Worm (Caenorhabditis elegans) whole organism, L1 larva: Measurements from ENCODE around the gene ceh-88.
A peak's percentile ranks its signal among the peaks of the same experiment; 100 is the strongest.
"Not testable (repeated sequence)": the region's sequence is repeated elsewhere in the genome, so short reads cannot be mapped to it uniquely, and the experiment has no call there.

Experiments
- C16A3.4 ChIP-seq: fragments of 150-350 bp; optimal IDR thresholded peaks from 2 replicates; lab custom pipeline; 2014; ENCODE audit warnings: missing biosample characterization, missing genetic modification characterization
- C34B4.2 ChIP-seq: sonication (generic microtip); optimal IDR thresholded peaks from 2 replicates; lab custom pipeline; 2017; ENCODE audit warnings: mild to moderate bottlenecking, missing genetic modification characterization, missing compliant biosample characterization
- aha-1 ChIP-seq: fragments of 150-350 bp; optimal IDR thresholded peaks from 2 replicates; lab custom pipeline; 2014; ENCODE audit warnings: missing biosample characterization, missing genetic modification characterization
- alr-1 ChIP-seq: fragments of 200-800 bp; sonication (Bioruptor generic); optimal IDR thresholded peaks from 2 replicates; lab custom pipeline; 2018; ENCODE audit warnings: borderline replicate concordance, mild to moderate bottlenecking, missing genetic modification characterization, missing compliant biosample characterization
- ama-1 ChIP-seq: fragments of 150-350 bp; optimal IDR thresholded peaks from 2 replicates; lab custom pipeline; 2014
- ceh-63 ChIP-seq: fragments of 200-800 bp; sonication (Bioruptor generic); optimal IDR thresholded peaks from 2 replicates; lab custom pipeline; 2018; ENCODE audit warnings: mild to moderate bottlenecking, missing genetic modification characterization, missing compliant biosample characterization
- ceh-8 ChIP-seq: fragments of 200-800 bp; sonication (Bioruptor generic); optimal IDR thresholded peaks from 2 replicates; lab custom pipeline; 2018; ENCODE audit warnings: mild to moderate bottlenecking, missing genetic modification characterization, moderate library complexity, missing compliant biosample characterization
- ceh-90 ChIP-seq: sonication (generic microtip); optimal IDR thresholded peaks from 2 replicates; lab custom pipeline; 2016; ENCODE audit warnings: missing genetic modification characterization, missing compliant biosample characterization
- ces-1 ChIP-seq: fragments of 150-350 bp; optimal IDR thresholded peaks from 2 replicates; lab custom pipeline; 2014; ENCODE audit warnings: missing biosample characterization, missing genetic modification reagents, missing genetic modification characterization
- dpl-1 ChIP-seq, 3 experiments: fragments of 150-350 bp in 2 of 3; sonication (generic microtip) in 1 of 3; optimal IDR thresholded peaks; 2 replicates each; lab custom pipeline; 2014 to 2017; ENCODE audit warnings: missing biosample characterization in 3 of 3, missing genetic modification characterization in 3 of 3, missing genetic modification reagents in 3 of 3
- dsc-1 ChIP-seq: sonication (generic microtip); optimal IDR thresholded peaks from 2 replicates; lab custom pipeline; 2016; ENCODE audit warnings: mild to moderate bottlenecking, missing genetic modification characterization, missing compliant biosample characterization
- efl-1 ChIP-seq, 4 experiments: fragments of 150-350 bp; optimal IDR thresholded peaks in 3 of 4; peaks in 1 of 4; 1 replicate in 1 of 4; 2 replicates in 3 of 4; lab custom pipeline; 2014; ENCODE audit warnings: missing biosample characterization in 2 of 4, missing genetic modification characterization in 2 of 4, missing genetic modification reagents in 2 of 4
- efl-3 ChIP-seq: fragments of 200-800 bp; sonication (Bioruptor generic); optimal IDR thresholded peaks from 2 replicates; lab custom pipeline; 2018; ENCODE audit warnings: mild to moderate bottlenecking, missing genetic modification characterization, missing compliant biosample characterization
- egl-27 ChIP-seq, 2 experiments: fragments of 150-350 bp in 1 of 2; sonication (generic microtip); optimal IDR thresholded peaks; 3 replicates each; lab custom pipeline; 2017 to 2018; ENCODE audit warnings: missing biosample characterization in 2 of 2, missing genetic modification characterization in 2 of 2, missing genetic modification reagents in 2 of 2
- elt-2 ChIP-seq: sonication (generic microtip); optimal IDR thresholded peaks from 2 replicates; lab custom pipeline; 2016; ENCODE audit warnings: missing genetic modification characterization, mild to moderate bottlenecking, inconsistent platforms, missing compliant biosample characterization, missing genetic modification reagents
- fkh-8 ChIP-seq: sonication (generic microtip); optimal IDR thresholded peaks from 2 replicates; lab custom pipeline; 2016; ENCODE audit warnings: mild to moderate bottlenecking, missing genetic modification characterization, missing compliant biosample characterization
- hpl-2 ChIP-seq: fragments of 150-350 bp; optimal IDR thresholded peaks from 2 replicates; lab custom pipeline; 2014; ENCODE audit warnings: missing biosample characterization, missing genetic modification reagents, missing genetic modification characterization
- irx-1 ChIP-seq: sonication (generic microtip); optimal IDR thresholded peaks from 2 replicates; lab custom pipeline; 2016; ENCODE audit warnings: missing genetic modification characterization, missing compliant biosample characterization
- isw-1 ChIP-seq: fragments of 200-800 bp; sonication (Bioruptor generic); IDR thresholded peaks from 2 replicates; pipeline ENCODE4 v1.3.6; 2022; ENCODE audit warnings: missing genetic modification characterization, missing compliant biosample characterization
- jun-1 ChIP-seq: fragments of 150-350 bp; optimal IDR thresholded peaks from 2 replicates; lab custom pipeline; 2014; ENCODE audit warnings: missing biosample characterization, missing genetic modification reagents, missing genetic modification characterization
- lin-13 ChIP-seq: fragments of 150-350 bp; optimal IDR thresholded peaks from 2 replicates; lab custom pipeline; 2014; ENCODE audit warnings: missing biosample characterization, missing genetic modification reagents, missing genetic modification characterization
- lin-35 ChIP-seq, 2 experiments: fragments of 150-350 bp; optimal IDR thresholded peaks; 2 replicates each; lab custom pipeline; 2014; ENCODE audit warnings: missing biosample characterization in 2 of 2, missing genetic modification characterization in 2 of 2, missing genetic modification reagents in 2 of 2
- lir-3 ChIP-seq: sonication (generic microtip); optimal IDR thresholded peaks from 2 replicates; lab custom pipeline; 2016; ENCODE audit warnings: mild to moderate bottlenecking, missing genetic modification characterization, moderate library complexity, missing compliant biosample characterization; ENCODE audit not compliant: poor library complexity
- mab-9 ChIP-seq: fragments of 200-800 bp; sonication (Bioruptor generic); IDR thresholded peaks from 2 replicates; pipeline ENCODE4 v1.3.6; 2022; ENCODE audit warnings: missing genetic modification reagents, missing genetic modification characterization, missing compliant biosample characterization
- nhr-20 ChIP-seq: sonication (generic microtip); optimal IDR thresholded peaks from 2 replicates; lab custom pipeline; 2016; ENCODE audit warnings: mild to moderate bottlenecking, missing genetic modification characterization, missing compliant biosample characterization
- nhr-237 ChIP-seq: fragments of 150-350 bp; optimal IDR thresholded peaks from 2 replicates; lab custom pipeline; 2014; ENCODE audit warnings: missing biosample characterization, missing genetic modification characterization
- nhr-47 ChIP-seq: sonication (generic microtip); optimal IDR thresholded peaks from 2 replicates; lab custom pipeline; 2016; ENCODE audit warnings: mild to moderate bottlenecking, missing genetic modification characterization, moderate library complexity, missing compliant biosample characterization
- nhr-90 ChIP-seq: sonication (generic microtip); optimal IDR thresholded peaks from 2 replicates; lab custom pipeline; 2016; ENCODE audit warnings: mild to moderate bottlenecking, missing genetic modification characterization, missing compliant biosample characterization; ENCODE audit not compliant: poor library complexity
- pag-3 ChIP-seq: sonication (generic microtip); optimal IDR thresholded peaks from 2 replicates; lab custom pipeline; 2017; ENCODE audit warnings: missing genetic modification characterization, mild to moderate bottlenecking, missing compliant biosample characterization, antibody characterized with exemption, borderline replicate concordance; ENCODE audit not compliant: insufficient read depth
- sox-4 ChIP-seq: sonication (generic microtip); optimal IDR thresholded peaks from 2 replicates; lab custom pipeline; 2016; ENCODE audit warnings: missing genetic modification characterization, missing compliant biosample characterization
- sup-37 ChIP-seq: fragments of 200-800 bp; sonication (Bioruptor generic); optimal IDR thresholded peaks from 2 replicates; lab custom pipeline; 2018; ENCODE audit warnings: mild to moderate bottlenecking, missing genetic modification characterization, missing compliant biosample characterization
- swsn-7 ChIP-seq: sonication (generic microtip); optimal IDR thresholded peaks from 2 replicates; lab custom pipeline; 2016; ENCODE audit warnings: missing genetic modification characterization, missing compliant biosample characterization
- tbx-2 ChIP-seq: sonication (generic microtip); optimal IDR thresholded peaks from 2 replicates; lab custom pipeline; 2016; ENCODE audit warnings: missing genetic modification characterization, missing compliant biosample characterization
- tlp-1 ChIP-seq: fragments of 150-350 bp; optimal IDR thresholded peaks from 2 replicates; lab custom pipeline; 2014; ENCODE audit warnings: missing biosample characterization, missing genetic modification characterization
- unc-86 ChIP-seq: sonication (generic microtip); optimal IDR thresholded peaks from 2 replicates; lab custom pipeline; 2016; ENCODE audit warnings: missing genetic modification characterization, missing compliant biosample characterization
- unc-98 ChIP-seq: fragments of 200-800 bp; sonication (Bioruptor generic); IDR thresholded peaks from 2 replicates; pipeline ENCODE4 v1.3.6; 2022; ENCODE audit warnings: missing genetic modification characterization, missing compliant biosample characterization
- vab-15 ChIP-seq: sonication (generic microtip); optimal IDR thresholded peaks from 2 replicates; lab custom pipeline; 2017; ENCODE audit warnings: missing genotype, mild to moderate bottlenecking, missing genetic modification characterization, missing compliant biosample characterization
- xbp-1 ChIP-seq: sonication (generic microtip); optimal IDR thresholded peaks from 2 replicates; lab custom pipeline; 2016; ENCODE audit warnings: missing genetic modification characterization, missing compliant biosample characterization

The ceh-88 gene

ce11 chrIV:17293068-17293467, 35.9 kb upstream of the ceh-88 start:
- TF ChIP-seq lir-3, result no peak
- no peak for TF ChIP-seq xbp-1 (tag; lab: Kevin White, UChicago)
- TF ChIP-seq elt-2, result peak; percentile 41
- TF ChIP-seq, all 84 proteins: peak for 1

DNA sequence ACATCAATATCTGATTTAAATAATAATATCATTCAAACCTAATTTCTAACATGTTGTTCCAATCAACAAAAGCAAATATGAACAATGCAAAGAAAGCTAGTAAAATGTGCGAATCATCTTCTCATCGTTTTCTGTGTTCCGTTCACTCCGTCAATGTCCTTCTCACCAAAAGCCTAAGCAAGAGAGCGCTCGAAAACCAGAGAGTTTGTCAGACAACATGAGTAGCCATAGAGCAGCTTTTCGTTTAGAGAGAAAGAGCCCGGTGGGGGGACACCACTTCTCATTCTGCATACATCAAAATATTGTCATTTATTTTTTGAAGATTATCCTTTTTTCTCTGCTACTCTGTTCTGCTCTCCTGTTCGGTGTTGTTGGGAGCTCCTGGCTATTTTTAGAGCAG, 35.3 kb upstream of the ceh-88 start:
- TF ChIP-seq ceh-63 (GFP tag; lab: Kevin White, UChicago) (no peak), tbx-2 (no peak), dsc-1 (peak; percentile 62), tlp-1 (tag; lab: Kevin White, UChicago) (no peak), lin-35 (GFP tag; optimal IDR thresholded peaks at IDR 0.05; lab: Kevin White, UChicago) (peak in 1 of 2 experiments; percentile 36), ces-1 (GFP tag; lab: Kevin White, UChicago) (no peak), dpl-1 (GFP tag; optimal IDR thresholded peaks at IDR 0.05; lab: Kevin White, UChicago) (peak in 1 of 3 experiments; percentile 27), fkh-8 (tag; lab: Kevin White, UChicago) (peak; percentile 27), efl-1 (optimal IDR thresholded peaks at IDR 0.05; lab: Kevin White, UChicago) (no peak), efl-1 (GFP tag; optimal IDR thresholded peaks at IDR 0.05 in 1 of 2; lab: Kevin White, UChicago) (peak in 1 of 2 experiments; percentile 77), nhr-47 (tag; lab: Kevin White, UChicago) (peak; percentile 11), ceh-8 (no peak)

DNA sequence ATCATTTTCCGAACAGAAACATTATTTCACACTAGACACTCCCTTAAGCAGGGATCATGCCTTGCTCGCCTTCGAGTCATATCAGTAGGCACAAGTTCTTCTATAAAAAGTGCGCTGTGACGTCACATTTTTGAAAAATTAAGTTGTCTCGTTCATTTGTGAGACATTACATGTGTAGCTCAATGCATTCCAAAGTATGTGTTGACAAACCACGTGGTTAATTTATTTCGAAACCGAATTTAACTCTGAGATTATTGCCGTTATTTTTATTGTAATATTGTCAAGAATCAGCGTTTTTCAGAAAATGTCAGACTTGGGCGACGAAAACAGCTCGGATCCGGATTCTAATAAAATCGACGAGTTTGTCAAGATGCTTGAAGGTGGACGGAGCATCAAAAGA, 34.5 kb upstream of the ceh-88 start, which contains the start of gene T28F3.5:
T28F3.5 (plus strand) TSS at position 301 of the 400 bp plus-strand sequence.
- no peak for TF ChIP-seq efl-1 (optimal IDR thresholded peaks at IDR 0.05; lab: Kevin White, UChicago)
- TF ChIP-seq efl-1 (GFP tag; optimal IDR thresholded peaks at IDR 0.05 in 1 of 2; lab: Kevin White, UChicago), result peak in 1 of 2 experiments; percentile 84
- TF ChIP-seq aha-1 (tag; lab: Kevin White, UChicago), result no peak

- no peak for TF ChIP-seq C16A3.4 (tag; lab: Kevin White, UChicago)
- peak; percentile 29 for TF ChIP-seq fkh-8 (tag; lab: Kevin White, UChicago)
- TF ChIP-seq ceh-90 (tag; lab: Kevin White, UChicago), result no peak
These were observed 27.1 kb upstream of the ceh-88 start, which contains the start of gene ifta-2 for ce11 chrIV:17301933-17302332. Gene ifta-2, minus strand, starts transcription at chrIV:17302033.

ce11 chrIV:17307223-17307622, 21.8 kb upstream of the ceh-88 start, which contains the start of gene T28F3.8:
Gene T28F3.8, minus strand, starts transcription at chrIV:17307323.
- TF ChIP-seq egl-27 (tag; optimal IDR thresholded peaks at IDR 0.05; lab: Kevin White, UChicago); nhr-90 (tag; lab: Kevin White, UChicago); swsn-7 (tag; lab: Kevin White, UChicago): not testable (repeated sequence)

ce11 chrIV:17308211-17308610, 20.8 kb upstream of the ceh-88 start, which contains the start of gene T28F3.9:
Gene T28F3.9, plus strand, starts transcription at chrIV:17308511.
- no peak for TF ChIP-seq unc-86 (tag; lab: Kevin White, UChicago)
- no peak for TF ChIP-seq efl-1 (optimal IDR thresholded peaks at IDR 0.05; lab: Kevin White, UChicago)
- TF ChIP-seq efl-1 (GFP tag; optimal IDR thresholded peaks at IDR 0.05 in 1 of 2; lab: Kevin White, UChicago), result peak in 1 of 2 experiments; percentile 35
- no peak for TF ChIP-seq nhr-20 (tag; lab: Kevin White, UChicago)
- TF ChIP-seq hpl-2 (GFP tag; lab: Kevin White, UChicago), result no peak
- no peak for TF ChIP-seq sup-37
- no peak for TF ChIP-seq jun-1 (tag; lab: Kevin White, UChicago)

ce11 chrIV:17311842-17312241, 17.1 kb upstream of the ceh-88 start, which contains the start of gene snf-9:
Gene snf-9, plus strand, starts transcription at chrIV:17312142.
- TF ChIP-seq nhr-237 (tag; lab: Kevin White, UChicago), result no peak
- no peak for TF ChIP-seq C34B4.2
- no peak for TF ChIP-seq irx-1
- TF ChIP-seq elt-2, result no peak
- no peak for TF ChIP-seq vab-15
- no peak for TF ChIP-seq mab-9 (GFP tag; lab: Robert Waterston, UW)
- TF ChIP-seq nhr-20 (tag; lab: Kevin White, UChicago), result no peak
- no peak for TF ChIP-seq sox-4
- no peak for TF ChIP-seq lin-13 (GFP tag; lab: Kevin White, UChicago)
- no peak for TF ChIP-seq efl-3 (GFP tag; lab: Kevin White, UChicago)
- TF ChIP-seq isw-1 (GFP tag; lab: Robert Waterston, UW), result no peak
- no peak for TF ChIP-seq unc-86 (tag; lab: Kevin White, UChicago)
- TF ChIP-seq alr-1 (tag; lab: Kevin White, UChicago), result no peak
- no peak for TF ChIP-seq unc-98 (GFP tag; lab: Robert Waterston, UW)
- TF ChIP-seq ama-1 (lab: Kevin White, UChicago), result no peak
- TF ChIP-seq pag-3 (tag; lab: Kevin White, UChicago), result no peak
